Fruit fly (Drosophila melanogaster) whole organism, embryonic: Measurements from ENCODE around the gene mol.

ENCODE experiments used
- Atf3 ChIP-seq: fragments of 200-800 bp; sonication (Bioruptor generic); optimal IDR thresholded peaks from 3 replicates; lab custom pipeline; 2016; ENCODE audit warnings: missing biosample characterization, missing genetic modification characterization
- C15 ChIP-seq: fragments of 200-800 bp; sonication (Bioruptor generic); IDR thresholded peaks from 3 replicates; pipeline ENCODE4 v1.3.6; 2022; ENCODE audit warnings: missing biosample characterization, missing genetic modification characterization
- CG1024 ChIP-seq: fragments of 200-800 bp; sonication (Bioruptor generic); IDR thresholded peaks from 2 replicates; pipeline ENCODE4 v1.3.6; 2022; ENCODE audit warnings: missing biosample characterization, missing genetic modification characterization
- CG10654 ChIP-seq: fragments of 200-800 bp; sonication (Bioruptor generic); optimal IDR thresholded peaks from 2 replicates; lab custom pipeline; 2016; ENCODE audit warnings: missing biosample characterization, missing genetic modification characterization
- CG12219 ChIP-seq: fragments of 200-800 bp; sonication (Bioruptor generic); optimal IDR thresholded peaks from 3 replicates; lab custom pipeline; 2018; ENCODE audit warnings: missing biosample characterization, mild to moderate bottlenecking, missing genetic modification characterization
- CG1233 ChIP-seq: fragments of 200-800 bp; sonication (Bioruptor generic); optimal IDR thresholded peaks from 4 replicates; lab custom pipeline; 2018; ENCODE audit warnings: missing biosample characterization, mild to moderate bottlenecking, missing genetic modification characterization
- CG13296 ChIP-seq: fragments of 200-800 bp; sonication (Bioruptor generic); optimal IDR thresholded peaks from 3 replicates; lab custom pipeline; 2018; ENCODE audit warnings: missing biosample characterization, mild to moderate bottlenecking, missing genetic modification characterization
- CG13775 ChIP-seq: fragments of 200-800 bp; sonication (Bioruptor generic); optimal IDR thresholded peaks from 3 replicates; lab custom pipeline; 2017; ENCODE audit warnings: missing biosample characterization, mild to moderate bottlenecking, missing genetic modification characterization
- CG18262 ChIP-seq: fragments of 200-800 bp; optimal IDR thresholded peaks from 3 replicates; lab custom pipeline; 2019; ENCODE audit warnings: missing biosample characterization, mild to moderate bottlenecking, missing genetic modification characterization, moderate library complexity
- CG18764 ChIP-seq: fragments of 200-800 bp; sonication (Bioruptor generic); optimal IDR thresholded peaks from 3 replicates; lab custom pipeline; 2016; ENCODE audit warnings: missing biosample characterization, missing genetic modification characterization
- CG2120 ChIP-seq: fragments of 200-800 bp; sonication (Bioruptor generic); optimal IDR thresholded peaks from 3 replicates; lab custom pipeline; 2016; ENCODE audit warnings: missing biosample characterization, missing genetic modification characterization
- CG2678 ChIP-seq: fragments of 200-800 bp; sonication (Bioruptor generic); optimal IDR thresholded peaks from 3 replicates; lab custom pipeline; 2019; ENCODE audit warnings: missing biosample characterization, mild to moderate bottlenecking, missing genetic modification characterization, moderate library complexity
- CG4360 ChIP-seq: fragments of 200-800 bp; sonication (Bioruptor generic); IDR thresholded peaks from 2 replicates; pipeline ENCODE4 v1.3.6; 2022; ENCODE audit warnings: missing biosample characterization, missing genetic modification characterization
- CG6813 ChIP-seq: fragments of 200-800 bp; sonication (Bioruptor generic); optimal IDR thresholded peaks from 2 replicates; lab custom pipeline; 2017; ENCODE audit warnings: missing biosample characterization, missing genetic modification characterization, mild to moderate bottlenecking, moderate library complexity, missing genetic modification reagents
- CG7556 ChIP-seq: fragments of 200-800 bp; sonication (Bioruptor generic); optimal IDR thresholded peaks from 2 replicates; lab custom pipeline; 2017; ENCODE audit warnings: missing biosample characterization, mild to moderate bottlenecking, missing genetic modification characterization
- CG7839 ChIP-seq: fragments of 200-800 bp; sonication (Bioruptor generic); optimal IDR thresholded peaks from 3 replicates; lab custom pipeline; 2018; ENCODE audit warnings: missing biosample characterization, mild to moderate bottlenecking, missing genetic modification characterization, moderate library complexity
- CG7928 ChIP-seq: fragments of 200-800 bp; sonication (Bioruptor generic); optimal IDR thresholded peaks from 2 replicates; lab custom pipeline; 2017; ENCODE audit warnings: missing biosample characterization, mild to moderate bottlenecking, missing genetic modification characterization
- CG8089 ChIP-seq: fragments of 200-800 bp; sonication (Bioruptor generic); optimal IDR thresholded peaks from 3 replicates; lab custom pipeline; 2016; ENCODE audit warnings: missing biosample characterization, missing genetic modification characterization
- CG9727 ChIP-seq: fragments of 200-800 bp; sonication (Bioruptor generic); optimal IDR thresholded peaks from 3 replicates; lab custom pipeline; 2017; ENCODE audit warnings: missing biosample characterization, mild to moderate bottlenecking, missing genetic modification characterization
- CG9876 ChIP-seq: fragments of 200-800 bp; sonication (Bioruptor generic); optimal IDR thresholded peaks from 2 replicates; lab custom pipeline; 2016; ENCODE audit warnings: missing biosample characterization, missing genetic modification characterization
- CTCF ChIP-seq: fragments of 200-800 bp; sonication (Bioruptor generic); optimal IDR thresholded peaks from 2 replicates; lab custom pipeline; 2017; ENCODE audit warnings: missing biosample characterization, mild to moderate bottlenecking, missing genetic modification characterization, moderate library complexity
- CrebB ChIP-seq: fragments of 200-800 bp; sonication (Bioruptor generic); optimal IDR thresholded peaks from 3 replicates; lab custom pipeline; 2018; ENCODE audit warnings: missing biosample characterization, mild to moderate bottlenecking, missing genetic modification characterization
- Dref ChIP-seq: fragments of 200-800 bp; sonication (Bioruptor generic); IDR thresholded peaks from 2 replicates; pipeline ENCODE4 v1.3.6; 2022; ENCODE audit warnings: missing biosample characterization, missing genetic modification characterization
- GATAe ChIP-seq: fragments of 200-800 bp; sonication (Bioruptor generic); conservative IDR thresholded peaks from 2 replicates; pipeline ENCODE4 v1.3.6; 2022; ENCODE audit warnings: missing biosample characterization, missing genetic modification characterization
- Gsc ChIP-seq: fragments of 200-800 bp; sonication (Bioruptor generic); IDR thresholded peaks from 2 replicates; pipeline ENCODE4 v1.3.6; 2022; ENCODE audit warnings: missing biosample characterization, missing genetic modification characterization
- HHEX ChIP-seq: fragments of 200-800 bp; sonication (Bioruptor generic); optimal IDR thresholded peaks from 3 replicates; lab custom pipeline; 2017; ENCODE audit warnings: missing biosample characterization, mild to moderate bottlenecking, missing genetic modification characterization, missing genetic modification reagents
- Hand ChIP-seq: fragments of 200-800 bp; sonication (Bioruptor generic); optimal IDR thresholded peaks from 2 replicates; lab custom pipeline; 2017; ENCODE audit warnings: mild to moderate bottlenecking, missing biosample characterization, missing genetic modification reagents, missing genetic modification characterization
- Hmr ChIP-seq: fragments of 200-800 bp; sonication (Bioruptor generic); optimal IDR thresholded peaks from 3 replicates; lab custom pipeline; 2017; ENCODE audit warnings: mild to moderate bottlenecking, missing biosample characterization, missing genetic modification reagents, missing genetic modification characterization
- Lim3 ChIP-seq: fragments of 200-800 bp; sonication (Bioruptor generic); IDR thresholded peaks from 2 replicates; pipeline ENCODE4 v1.3.6; 2022; ENCODE audit warnings: missing biosample characterization, missing genetic modification characterization
- PHDP ChIP-seq: fragments of 200-800 bp; sonication (Bioruptor generic); optimal IDR thresholded peaks from 3 replicates; lab custom pipeline; 2018; ENCODE audit warnings: missing biosample characterization, mild to moderate bottlenecking, missing genetic modification characterization, moderate library complexity
- Vsx1 ChIP-seq: fragments of 200-800 bp; sonication (Bioruptor generic); optimal IDR thresholded peaks from 2 replicates; lab custom pipeline; 2017; ENCODE audit warnings: missing biosample characterization, mild to moderate bottlenecking, missing genetic modification characterization, missing genetic modification reagents
- Xbp1 ChIP-seq: fragments of 200-800 bp; sonication (Bioruptor generic); optimal IDR thresholded peaks from 3 replicates; lab custom pipeline; 2016; ENCODE audit warnings: missing biosample characterization, mild to moderate bottlenecking, missing genetic modification characterization
- amos ChIP-seq: fragments of 200-800 bp; sonication (Bioruptor generic); IDR thresholded peaks from 2 replicates; pipeline ENCODE4 v1.3.6; 2022; ENCODE audit warnings: missing biosample characterization, missing genetic modification characterization; ENCODE audit not compliant: partially characterized antibody
- btn ChIP-seq: fragments of 200-800 bp; sonication (Bioruptor generic); optimal IDR thresholded peaks from 2 replicates; lab custom pipeline; 2016; ENCODE audit warnings: missing biosample characterization, missing genetic modification characterization
- dysf ChIP-seq: fragments of 200-800 bp; sonication (Bioruptor generic); IDR thresholded peaks from 3 replicates; pipeline ENCODE4 v1.3.6; 2022; ENCODE audit warnings: missing biosample characterization, missing genetic modification characterization
- ems ChIP-seq: fragments of 200-800 bp; sonication (Bioruptor generic); optimal IDR thresholded peaks from 3 replicates; lab custom pipeline; 2016; ENCODE audit warnings: missing biosample characterization, missing genetic modification characterization
- en ChIP-seq: fragments of 200-800 bp; sonication (Bioruptor generic); optimal IDR thresholded peaks from 2 replicates; lab custom pipeline; 2016; ENCODE audit warnings: missing biosample characterization, missing genetic modification characterization
- eve ChIP-seq, 2 experiments: fragments of >200 bp; optimal IDR thresholded peaks; 2 replicates each; lab custom pipeline; 2017; ENCODE audit warnings: missing biosample characterization in 2 of 2, missing genetic modification characterization in 2 of 2
- grau ChIP-seq: fragments of 200-800 bp; optimal IDR thresholded peaks from 3 replicates; lab custom pipeline; 2019; ENCODE audit warnings: missing biosample characterization, mild to moderate bottlenecking, missing genetic modification characterization, moderate library complexity
- gsb-n ChIP-seq: fragments of 200-800 bp; sonication (Bioruptor generic); optimal IDR thresholded peaks from 3 replicates; lab custom pipeline; 2018; ENCODE audit warnings: missing biosample characterization, mild to moderate bottlenecking, missing genetic modification characterization
- lola ChIP-seq, 3 experiments: fragments of >200 bp in 2 of 3; fragments of 200-800 bp in 1 of 3; sonication (Bioruptor generic) in 1 of 3; optimal IDR thresholded peaks; 2 replicates each; lab custom pipeline; 2017 to 2019; ENCODE audit warnings: missing biosample characterization in 3 of 3, missing genetic modification characterization in 3 of 3, mild to moderate bottlenecking in 1 of 3, moderate library complexity in 1 of 3
- mld ChIP-seq: fragments of 200-800 bp; sonication (Bioruptor generic); IDR thresholded peaks from 3 replicates; pipeline ENCODE4 v1.3.6; 2022; ENCODE audit warnings: missing biosample characterization, missing genetic modification characterization; ENCODE audit not compliant: partially characterized antibody
- pzg ChIP-seq: fragments of 200-800 bp; sonication (Bioruptor generic); optimal IDR thresholded peaks from 3 replicates; lab custom pipeline; 2018; ENCODE audit warnings: missing biosample characterization, mild to moderate bottlenecking, missing genetic modification characterization, moderate library complexity
- sens ChIP-seq: fragments of 200-800 bp; sonication (Bioruptor generic); peaks from one replicate; lab custom pipeline; 2016; ENCODE audit warnings: missing biosample characterization, missing genetic modification characterization
- slp2 ChIP-seq: fragments of 200-800 bp; sonication (Bioruptor generic); optimal IDR thresholded peaks from 2 replicates; lab custom pipeline; 2016; ENCODE audit warnings: missing biosample characterization, missing genetic modification characterization
- tin ChIP-seq: fragments of 200-800 bp; sonication (Bioruptor generic); optimal IDR thresholded peaks from 3 replicates; lab custom pipeline; 2016; ENCODE audit warnings: missing biosample characterization, missing genetic modification characterization
- tio ChIP-seq: fragments of 200-800 bp; sonication (Bioruptor generic); optimal IDR thresholded peaks from 2 replicates; lab custom pipeline; 2017; ENCODE audit warnings: missing biosample characterization, missing genetic modification characterization, inconsistent platforms
- trh ChIP-seq: fragments of 200-800 bp; sonication (Bioruptor generic); optimal IDR thresholded peaks from 2 replicates; lab custom pipeline; 2016; ENCODE audit warnings: missing biosample characterization, missing genetic modification characterization
- unpg ChIP-seq: fragments of 200-800 bp; sonication (Bioruptor generic); optimal IDR thresholded peaks from 3 replicates; lab custom pipeline; 2018; ENCODE audit warnings: missing biosample characterization, mild to moderate bottlenecking, missing genetic modification characterization, moderate library complexity
- vfl ChIP-seq: fragments of 200-800 bp; sonication (Bioruptor generic); optimal IDR thresholded peaks from 2 replicates; lab custom pipeline; 2016; ENCODE audit warnings: missing biosample characterization, missing genetic modification characterization
- zfh2 ChIP-seq: fragments of 200-800 bp; sonication (Bioruptor generic); optimal IDR thresholded peaks from 2 replicates; lab custom pipeline; 2016; ENCODE audit warnings: missing biosample characterization, missing genetic modification characterization

The mol gene

DNA sequence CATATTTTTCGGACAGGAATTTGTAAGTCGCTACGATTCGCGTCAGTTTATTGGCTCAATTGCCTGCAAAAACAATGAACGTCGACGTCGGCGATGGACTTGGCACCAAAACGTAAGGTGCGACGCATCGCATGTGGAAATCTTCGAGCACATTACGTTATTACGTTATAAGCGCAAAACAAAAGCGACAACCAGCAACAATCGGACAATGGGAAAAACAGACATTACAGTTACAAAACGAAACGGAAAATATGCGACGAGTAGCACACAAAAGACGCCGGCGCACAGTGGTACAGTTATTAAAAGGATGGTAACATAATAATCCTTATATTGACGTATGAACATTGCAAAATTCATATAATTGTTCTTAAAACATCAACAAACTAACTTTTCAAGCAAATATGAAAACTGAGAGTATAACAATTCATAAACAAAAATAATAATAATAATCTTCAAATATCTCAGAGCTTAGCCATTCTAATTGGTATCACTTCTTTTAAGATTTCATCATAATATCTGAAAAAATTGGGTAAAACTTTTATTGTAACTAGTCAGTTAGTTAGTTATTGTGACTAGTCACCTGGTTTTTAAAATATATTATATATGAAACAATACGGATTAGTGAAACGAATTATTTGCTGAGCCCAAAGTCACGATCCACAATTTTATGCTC lies 2.4 kb downstream of the mol start (continued):
- TF ChIP-seq eve (GFP tag; optimal IDR thresholded peaks at IDR 0.05; lab: Kevin White, UChicago) (peak in 1 of 2 experiments; percentile 42), Hmr (GFP tag; lab: Kevin White, UChicago) (no peak), zfh2 (GFP tag; lab: Kevin White, UChicago) (no peak), mld (GFP tag; lab: Robert Waterston, UW) (no peak), CG1233 (GFP tag; lab: Kevin White, UChicago) (no peak), trh (GFP tag; lab: Kevin White, UChicago) (no peak), btn (GFP tag; lab: Kevin White, UChicago) (no peak), lola (GFP tag; optimal IDR thresholded peaks at IDR 0.05; lab: Kevin White, UChicago) (peak in 1 of 3 experiments; percentile 8), CG7928 (no peak), CG2120 (GFP tag; lab: Kevin White, UChicago) (no peak), sens (GFP tag; lab: Kevin White, UChicago) (peak; percentile 69), CG6813 (GFP tag; lab: Kevin White, UChicago) (no peak), CG18262 (peak; percentile 17), Hand (no peak), CTCF (GFP tag; lab: Kevin White, UChicago) (peak; percentile 58), CG4360 (GFP tag; lab: Robert Waterston, UW) (no peak), Vsx1 (GFP tag; lab: Kevin White, UChicago) (no peak), C15 (GFP tag; lab: Robert Waterston, UW) (no peak), tin (GFP tag; lab: Kevin White, UChicago) (peak; percentile 20), CG2678 (peak; percentile 15), CG13296 (GFP tag; lab: Kevin White, UChicago) (no peak), Gsc (GFP tag; lab: Robert Waterston, UW) (no peak), amos (no peak), PHDP (no peak), pzg (GFP tag; lab: Kevin White, UChicago) (no peak), vfl (GFP tag; lab: Kevin White, UChicago) (no peak), Xbp1 (peak; percentile 11), CG7839 (tag; lab: Kevin White, UChicago) (peak; percentile 48), GATAe (GFP tag; lab: Robert Waterston, UW) (no peak), CG9876 (no peak), Dref (no peak), tio (GFP tag; lab: Kevin White, UChicago) (peak; percentile 63), CG13775 (GFP tag; lab: Kevin White, UChicago) (no peak), HHEX (no peak), CrebB (tag; lab: Kevin White, UChicago) (no peak), CG10654 (GFP tag; lab: Kevin White, UChicago) (no peak), CG9727 (no peak), grau (tag; lab: Kevin White, UChicago) (peak; percentile 32), CG1024 (no peak), dysf (GFP tag; lab: Robert Waterston, UW) (0 out of 3 replicates have a peak, but pooled peaks have one; percentile 8), ems (GFP tag; lab: Kevin White, UChicago) (no peak), Lim3 (GFP tag; lab: Robert Waterston, UW) (no peak), gsb-n (tag; lab: Kevin White, UChicago) (no peak), CG12219 (GFP tag; lab: Kevin White, UChicago) (no peak), CG8089 (no peak), CG7556 (GFP tag; lab: Kevin White, UChicago) (peak; percentile 46), Atf3 (GFP tag; lab: Kevin White, UChicago) (no peak), CG18764 (GFP tag; lab: Kevin White, UChicago) (no peak), slp2 (GFP tag; lab: Kevin White, UChicago) (no peak), en (no peak), unpg (GFP tag; lab: Kevin White, UChicago) (no peak)
